Worm (Caenorhabditis elegans) whole organism, young adult: Measurements from ENCODE around the gene mrps-18B.

Source experiments
- C17E4.6 ChIP-seq: fragments of 200-800 bp; sonication (Bioruptor generic); IDR thresholded peaks from 2 replicates; pipeline ENCODE4 v1.3.6; 2022; ENCODE audit warnings: missing genetic modification reagents, missing genetic modification characterization, missing compliant biosample characterization
- F33H1.4 ChIP-seq: fragments of 200-800 bp; sonication (Bioruptor generic); IDR thresholded peaks from 2 replicates; pipeline ENCODE4 v1.3.6; 2022; ENCODE audit warnings: missing genetic modification reagents, missing genetic modification characterization, missing compliant biosample characterization
- F49E8.2 ChIP-seq: sonication (generic microtip); optimal IDR thresholded peaks from 3 replicates; lab custom pipeline; 2017; ENCODE audit warnings: missing genetic modification characterization, mild to moderate bottlenecking, missing compliant biosample characterization, antibody characterized with exemption, moderate library complexity; ENCODE audit not compliant: insufficient read depth
- F55B11.4 ChIP-seq: sonication (generic microtip); optimal IDR thresholded peaks from 2 replicates; lab custom pipeline; 2016; ENCODE audit warnings: missing compliant biosample characterization, missing genetic modification characterization, borderline replicate concordance; ENCODE audit not compliant: insufficient read depth
- F57C9.4 ChIP-seq: sonication (generic microtip); optimal IDR thresholded peaks from 2 replicates; lab custom pipeline; 2017; ENCODE audit warnings: mild to moderate bottlenecking, missing genetic modification characterization, missing compliant biosample characterization
- Y53F4B.3 ChIP-seq: fragments of 200-800 bp; sonication (Bioruptor generic); IDR thresholded peaks from 2 replicates; pipeline ENCODE4 v1.3.6; 2022; ENCODE audit warnings: missing genetic modification reagents, missing genetic modification characterization, missing compliant biosample characterization
- Y56A3A.18 ChIP-seq: fragments of 200-800 bp; sonication (Bioruptor generic); IDR thresholded peaks from 2 replicates; pipeline ENCODE4 v1.3.6; 2022; ENCODE audit warnings: missing genetic modification reagents, missing genetic modification characterization, missing compliant biosample characterization
- Y79H2A.3 ChIP-seq: fragments of 200-800 bp; sonication (Bioruptor generic); conservative IDR thresholded peaks from 2 replicates; pipeline ENCODE4 v1.3.6; 2022; ENCODE audit warnings: missing genetic modification reagents, missing genetic modification characterization, missing compliant biosample characterization
- Y95B8A.8 ChIP-seq: fragments of 200-800 bp; sonication (Bioruptor generic); IDR thresholded peaks from 2 replicates; pipeline ENCODE4 v1.3.6; 2022; ENCODE audit warnings: missing genetic modification reagents, missing genetic modification characterization, missing compliant biosample characterization
- ama-1 ChIP-seq, 3 experiments: fragments of 150-350 bp in 1 of 3; sonication (generic microtip) in 2 of 3; optimal IDR thresholded peaks; 2 replicates each; lab custom pipeline; 2014 to 2018; ENCODE audit warnings: missing biosample characterization in 2 of 3, missing genetic modification characterization in 2 of 3, missing genetic modification reagents in 2 of 3
- aptf-3 ChIP-seq: fragments of 200-800 bp; sonication (Bioruptor generic); IDR thresholded peaks from 2 replicates; pipeline ENCODE4 v1.3.6; 2022; ENCODE audit warnings: missing genetic modification characterization, missing compliant biosample characterization
- attf-3 ChIP-seq: fragments of 200-800 bp; sonication (Bioruptor generic); conservative IDR thresholded peaks from 2 replicates; pipeline ENCODE4 v1.3.6; 2022; ENCODE audit warnings: missing genetic modification reagents, missing genetic modification characterization, missing compliant biosample characterization
- attf-5 ChIP-seq: fragments of 200-800 bp; sonication (Bioruptor generic); optimal IDR thresholded peaks from 2 replicates; lab custom pipeline; 2018; ENCODE audit warnings: mild to moderate bottlenecking, missing genetic modification characterization, missing compliant biosample characterization
- bed-2 ChIP-seq: fragments of 200-800 bp; sonication (Bioruptor generic); IDR thresholded peaks from 2 replicates; pipeline ENCODE4 v1.3.6; 2022; ENCODE audit warnings: missing genetic modification reagents, missing genetic modification characterization, missing compliant biosample characterization
- ccch-3 ChIP-seq: fragments of 200-800 bp; sonication (Bioruptor generic); optimal IDR thresholded peaks from 2 replicates; lab custom pipeline; 2018; ENCODE audit warnings: mild to moderate bottlenecking, missing genetic modification characterization, missing compliant biosample characterization
- cebp-2 ChIP-seq: fragments of 200-800 bp; sonication (Bioruptor generic); IDR thresholded peaks from 2 replicates; pipeline ENCODE4 v1.3.6; 2022; ENCODE audit warnings: missing genetic modification characterization, missing compliant biosample characterization
- ceh-58 ChIP-seq: fragments of 200-800 bp; sonication (Bioruptor generic); IDR thresholded peaks from 2 replicates; pipeline ENCODE4 v1.3.6; 2022; ENCODE audit warnings: missing genetic modification characterization, missing compliant biosample characterization
- ceh-91 ChIP-seq: fragments of 200-800 bp; sonication (Bioruptor generic); IDR thresholded peaks from 2 replicates; pipeline ENCODE4 v1.3.6; 2022; ENCODE audit warnings: missing genetic modification reagents, missing genetic modification characterization, missing compliant biosample characterization
- chd-7 ChIP-seq: sonication (generic microtip); optimal IDR thresholded peaks from 2 replicates; lab custom pipeline; 2016; ENCODE audit warnings: mild to moderate bottlenecking, missing genetic modification characterization, moderate library complexity, missing compliant biosample characterization
- dpff-1 ChIP-seq: sonication (generic microtip); optimal IDR thresholded peaks from 2 replicates; lab custom pipeline; 2017; ENCODE audit warnings: mild to moderate bottlenecking, missing genetic modification characterization, missing compliant biosample characterization
- dpl-1 ChIP-seq: fragments of 150-350 bp; optimal IDR thresholded peaks from 2 replicates; lab custom pipeline; 2014; ENCODE audit warnings: missing biosample characterization, missing genetic modification reagents, missing genetic modification characterization
- egl-44 ChIP-seq: fragments of 200-800 bp; sonication (Bioruptor generic); IDR thresholded peaks from 2 replicates; pipeline ENCODE4 v1.3.6; 2022; ENCODE audit warnings: missing genetic modification reagents, missing genetic modification characterization, missing compliant biosample characterization
- him-1 ChIP-seq: sonication (generic microtip); optimal IDR thresholded peaks from 2 replicates; lab custom pipeline; 2016; ENCODE audit warnings: missing genotype, missing genetic modification reagents, missing genetic modification characterization, missing compliant biosample characterization
- hlh-12 ChIP-seq: sonication (generic microtip); optimal IDR thresholded peaks from 2 replicates; lab custom pipeline; 2016; ENCODE audit warnings: missing genetic modification characterization, missing compliant biosample characterization
- hmg-20 ChIP-seq: fragments of 200-800 bp; sonication (Bioruptor generic); IDR thresholded peaks from 2 replicates; pipeline ENCODE4 v1.3.6; 2022; ENCODE audit warnings: missing genetic modification reagents, missing genetic modification characterization, missing compliant biosample characterization
- hrde-1 ChIP-seq: sonication (generic microtip); optimal IDR thresholded peaks from 2 replicates; lab custom pipeline; 2016; ENCODE audit warnings: missing genetic modification characterization, mild to moderate bottlenecking, missing compliant biosample characterization, moderate library complexity, missing genotype, missing genetic modification reagents, borderline replicate concordance
- lin-26 ChIP-seq: fragments of 200-800 bp; sonication (Bioruptor generic); IDR thresholded peaks from 2 replicates; pipeline ENCODE4 v1.3.6; 2022; ENCODE audit warnings: missing genetic modification reagents, missing genetic modification characterization, missing compliant biosample characterization
- lin-40 ChIP-seq: sonication (generic microtip); optimal IDR thresholded peaks from 2 replicates; lab custom pipeline; 2016; ENCODE audit warnings: missing genetic modification characterization, mild to moderate bottlenecking, missing compliant biosample characterization, missing genotype, missing genetic modification reagents
- lsl-1 ChIP-seq: fragments of 200-800 bp; sonication (Bioruptor generic); optimal IDR thresholded peaks from 2 replicates; lab custom pipeline; 2018; ENCODE audit warnings: mild to moderate bottlenecking, missing genetic modification characterization, moderate library complexity, missing compliant biosample characterization
- madf-10 ChIP-seq: sonication (generic microtip); optimal IDR thresholded peaks from 2 replicates; lab custom pipeline; 2016; ENCODE audit warnings: mild to moderate bottlenecking, missing genetic modification characterization, missing compliant biosample characterization
- madf-3 ChIP-seq: fragments of 200-800 bp; sonication (Bioruptor generic); IDR thresholded peaks from 2 replicates; pipeline ENCODE4 v1.3.6; 2022; ENCODE audit warnings: missing genetic modification reagents, missing genetic modification characterization, missing compliant biosample characterization
- madf-6 ChIP-seq: fragments of 200-800 bp; sonication (Bioruptor generic); IDR thresholded peaks from 2 replicates; pipeline ENCODE4 v1.3.6; 2022; ENCODE audit warnings: missing genetic modification reagents, missing genetic modification characterization, missing compliant biosample characterization
- mes-4 ChIP-seq: sonication (generic microtip); optimal IDR thresholded peaks from 2 replicates; lab custom pipeline; 2016; ENCODE audit warnings: missing genotype, missing genetic modification characterization, missing compliant biosample characterization
- nfya-1 ChIP-seq: sonication (generic microtip); optimal IDR thresholded peaks from 2 replicates; lab custom pipeline; 2017; ENCODE audit warnings: antibody characterized with exemption, missing compliant biosample characterization, missing genetic modification characterization, borderline replicate concordance; ENCODE audit not compliant: insufficient read depth
- nfyb-1 ChIP-seq: fragments of 200-800 bp; sonication (Bioruptor generic); IDR thresholded peaks from 2 replicates; pipeline ENCODE4 v1.3.6; 2022; ENCODE audit warnings: missing genetic modification reagents, missing genetic modification characterization, missing compliant biosample characterization
- pha-4 ChIP-seq: fragments of 150-350 bp; sonication (generic microtip); optimal IDR thresholded peaks from 2 replicates; lab custom pipeline; 2014; ENCODE audit warnings: missing biosample characterization, missing genetic modification reagents, missing genetic modification characterization
- rcor-1 ChIP-seq: fragments of 200-800 bp; sonication (Bioruptor generic); IDR thresholded peaks from 2 replicates; pipeline ENCODE4 v1.3.6; 2022; ENCODE audit warnings: missing genetic modification reagents, missing genetic modification characterization, missing compliant biosample characterization
- rec-8 ChIP-seq, 2 experiments: sonication (generic microtip); optimal IDR thresholded peaks; 2 replicates each; lab custom pipeline; 2016; ENCODE audit warnings: mild to moderate bottlenecking in 2 of 2, missing genetic modification characterization in 2 of 2, missing genetic modification reagents in 2 of 2, missing genotype in 2 of 2, missing biosample characterization in 1 of 2, missing compliant biosample characterization in 1 of 2, moderate library complexity in 1 of 2
- sdz-38 ChIP-seq: sonication (generic microtip); optimal IDR thresholded peaks from 2 replicates; lab custom pipeline; 2016; ENCODE audit warnings: missing genotype, missing genetic modification characterization, missing compliant biosample characterization
- snpc-1.1 ChIP-seq: sonication (generic microtip); optimal IDR thresholded peaks from 2 replicates; lab custom pipeline; 2017; ENCODE audit warnings: missing genetic modification characterization, mild to moderate bottlenecking, missing compliant biosample characterization, antibody characterized with exemption, moderate library complexity, missing genotype, missing genetic modification reagents; ENCODE audit not compliant: insufficient read depth
- snpc-1.3 ChIP-seq: sonication (generic microtip); optimal IDR thresholded peaks from 2 replicates; lab custom pipeline; 2017; ENCODE audit warnings: missing genetic modification characterization, mild to moderate bottlenecking, missing compliant biosample characterization, antibody characterized with exemption, moderate library complexity, missing genotype, missing genetic modification reagents; ENCODE audit not compliant: insufficient read depth
- snpc-3.4 ChIP-seq: sonication (generic microtip); optimal IDR thresholded peaks from 2 replicates; lab custom pipeline; 2017; ENCODE audit warnings: missing genetic modification characterization, mild to moderate bottlenecking, missing compliant biosample characterization, antibody characterized with exemption, moderate library complexity, missing genotype, missing genetic modification reagents
- somi-1 ChIP-seq: fragments of 200-800 bp; sonication (Bioruptor generic); optimal IDR thresholded peaks from 2 replicates; lab custom pipeline; 2018; ENCODE audit warnings: mild to moderate bottlenecking, missing genetic modification characterization, missing compliant biosample characterization
- sptf-2 ChIP-seq: fragments of 200-800 bp; sonication (Bioruptor generic); optimal IDR thresholded peaks from 2 replicates; lab custom pipeline; 2018; ENCODE audit warnings: mild to moderate bottlenecking, missing genetic modification characterization, missing compliant biosample characterization
- tbp1 ChIP-seq: fragments of 200-800 bp; sonication (Bioruptor generic); optimal IDR thresholded peaks from 2 replicates; lab custom pipeline; 2018; ENCODE audit warnings: mild to moderate bottlenecking, missing genetic modification characterization, missing compliant biosample characterization
- tlf-1 ChIP-seq: fragments of 200-800 bp; sonication (Bioruptor generic); optimal IDR thresholded peaks from 2 replicates; lab custom pipeline; 2018; ENCODE audit warnings: mild to moderate bottlenecking, missing genetic modification characterization, missing compliant biosample characterization
- xnd-1 ChIP-seq: sonication (generic microtip); optimal IDR thresholded peaks from 2 replicates; lab custom pipeline; 2016; ENCODE audit warnings: missing genotype, missing genetic modification reagents, missing genetic modification characterization, missing compliant biosample characterization
- zim-3 ChIP-seq: sonication (generic microtip); optimal IDR thresholded peaks from 2 replicates; lab custom pipeline; 2017; ENCODE audit warnings: mild to moderate bottlenecking, missing genetic modification characterization, moderate library complexity, missing compliant biosample characterization

The mrps-18B gene

ce11 chrII:8516783-8517182 lies 8.7 kb upstream of the mrps-18B start, which contains the start of gene rnh-2 (continued):
- TF ChIP-seq Y95B8A.8 (GFP tag; lab: Robert Waterston, UW), result 0 out of 2 replicates have a peak, but pooled peaks have one; percentile 14
- no peak for TF ChIP-seq cebp-2 (GFP tag; lab: Robert Waterston, UW)
- peak; percentile 68 for TF ChIP-seq ceh-91 (GFP tag; lab: Robert Waterston, UW)
- TF ChIP-seq ama-1 (optimal IDR thresholded peaks at IDR 0.05; lab: Kevin White, UChicago), result no peak
- no peak for TF ChIP-seq ama-1 (GFP tag; optimal IDR thresholded peaks at IDR 0.05; lab: Kevin White, UChicago)
- peak; percentile 53 for TF ChIP-seq snpc-1.3
- TF ChIP-seq egl-44 (GFP tag; lab: Robert Waterston, UW), result no peak
- TF ChIP-seq bed-2 (GFP tag; lab: Robert Waterston, UW), result no peak
- 0 out of 2 replicates have a peak, but pooled peaks have one; percentile 33 for TF ChIP-seq rcor-1 (GFP tag; lab: Robert Waterston, UW)
- TF ChIP-seq zim-3 (tag; lab: Kevin White, UChicago), result no peak
- no peak for TF ChIP-seq ccch-3 (GFP tag; lab: Kevin White, UChicago)
- TF ChIP-seq Y53F4B.3 (GFP tag; lab: Robert Waterston, UW), result no peak
- no peak for TF ChIP-seq nfyb-1 (GFP tag; lab: Robert Waterston, UW)
- TF ChIP-seq F33H1.4 (GFP tag; lab: Robert Waterston, UW), result peak; percentile 65
- TF ChIP-seq hlh-12, result no peak
- TF ChIP-seq sdz-38 (tag; lab: Kevin White, UChicago), result no peak
- TF ChIP-seq hrde-1 (tag; lab: Kevin White, UChicago), result no peak
- no peak for TF ChIP-seq pha-4 (tag; lab: Kevin White, UChicago)
- TF ChIP-seq dpl-1 (GFP tag; lab: Kevin White, UChicago), result no peak
- TF ChIP-seq C17E4.6 (GFP tag; lab: Robert Waterston, UW), result no peak
- peak; percentile 37 for TF ChIP-seq xnd-1 (tag; lab: Kevin White, UChicago)
- TF ChIP-seq snpc-3.4, result peak; percentile 35
- TF ChIP-seq dpff-1, result no peak
- no peak for TF ChIP-seq aptf-3 (GFP tag; lab: Robert Waterston, UW)
- no peak for TF ChIP-seq madf-3
- no peak for TF ChIP-seq nfya-1 (tag; lab: Kevin White, UChicago)
- no peak for TF ChIP-seq Y79H2A.3 (GFP tag; lab: Robert Waterston, UW)
- TF ChIP-seq sptf-2 (GFP tag; lab: Kevin White, UChicago), result no peak
- TF ChIP-seq snpc-1.1, result no peak
- peak; percentile 36 for TF ChIP-seq lin-40 (tag; lab: Kevin White, UChicago)
- TF ChIP-seq rec-8 (tag; optimal IDR thresholded peaks at IDR 0.05; lab: Kevin White, UChicago), result peak in 1 of 2 experiments; percentile 39
- peak; percentile 89 for TF ChIP-seq lsl-1 (GFP tag; lab: Kevin White, UChicago)
- TF ChIP-seq F49E8.2 (tag; lab: Kevin White, UChicago), result peak; percentile 65
- 0 out of 2 replicates have a peak, but pooled peaks have one; percentile 15 for TF ChIP-seq attf-3 (GFP tag; lab: Robert Waterston, UW)
- TF ChIP-seq tlf-1 (GFP tag; lab: Kevin White, UChicago), result peak; percentile 54
- TF ChIP-seq somi-1 (GFP tag; lab: Kevin White, UChicago), result no peak
- no peak for TF ChIP-seq F55B11.4
- TF ChIP-seq lin-26 (GFP tag; lab: Robert Waterston, UW), result no peak
- TF ChIP-seq madf-10 (tag; lab: Kevin White, UChicago), result peak; percentile 49
- no peak for TF ChIP-seq Y56A3A.18 (GFP tag; lab: Robert Waterston, UW)
- TF ChIP-seq ceh-58, result no peak
- no peak for TF ChIP-seq chd-7 (tag; lab: Kevin White, UChicago)
- no peak for TF ChIP-seq mes-4 (tag; lab: Kevin White, UChicago)
- peak; percentile 87 for TF ChIP-seq attf-5 (GFP tag; lab: Kevin White, UChicago)
- TF ChIP-seq hmg-20 (GFP tag; lab: Robert Waterston, UW), result no peak
- TF ChIP-seq F57C9.4 (tag; lab: Kevin White, UChicago), result no peak
- peak; percentile 78 for TF ChIP-seq him-1 (tag; lab: Kevin White, UChicago)
- peak; percentile 55 for TF ChIP-seq tbp1
- peak; percentile 87 for TF ChIP-seq madf-6 (GFP tag; lab: Robert Waterston, UW)
